Worm (Caenorhabditis elegans) whole organism, young adult: ENCODE data around the gene C25A8.1.

Experiments used
- B0336.3 ChIP-seq: fragments of 200-800 bp; sonication (Bioruptor generic); IDR thresholded peaks from 2 replicates; pipeline ENCODE4 v1.3.6; 2022; ENCODE audit warnings: missing genetic modification characterization, missing compliant biosample characterization
- F10E7.11 ChIP-seq: sonication (generic microtip); optimal IDR thresholded peaks from 2 replicates; lab custom pipeline; 2017; ENCODE audit warnings: mild to moderate bottlenecking, missing genetic modification characterization, moderate library complexity, missing compliant biosample characterization
- F37B4.10 ChIP-seq: fragments of 200-800 bp; sonication (Bioruptor generic); IDR thresholded peaks from 2 replicates; pipeline ENCODE4 v1.3.6; 2022; ENCODE audit warnings: missing genetic modification characterization, missing compliant biosample characterization
- F57C9.4 ChIP-seq: sonication (generic microtip); optimal IDR thresholded peaks from 2 replicates; lab custom pipeline; 2017; ENCODE audit warnings: mild to moderate bottlenecking, missing genetic modification characterization, missing compliant biosample characterization
- K11D2.4 ChIP-seq: fragments of 200-800 bp; sonication (Bioruptor generic); IDR thresholded peaks from 2 replicates; pipeline ENCODE4 v1.3.6; 2022; ENCODE audit warnings: missing genetic modification reagents, missing genetic modification characterization, missing compliant biosample characterization
- T07F8.4 ChIP-seq: sonication (generic microtip); optimal IDR thresholded peaks from 2 replicates; lab custom pipeline; 2016; ENCODE audit warnings: mild to moderate bottlenecking, missing genetic modification characterization, moderate library complexity, missing compliant biosample characterization
- Y53F4B.3 ChIP-seq: fragments of 200-800 bp; sonication (Bioruptor generic); IDR thresholded peaks from 2 replicates; pipeline ENCODE4 v1.3.6; 2022; ENCODE audit warnings: missing genetic modification reagents, missing genetic modification characterization, missing compliant biosample characterization
- Y79H2A.3 ChIP-seq: fragments of 200-800 bp; sonication (Bioruptor generic); conservative IDR thresholded peaks from 2 replicates; pipeline ENCODE4 v1.3.6; 2022; ENCODE audit warnings: missing genetic modification reagents, missing genetic modification characterization, missing compliant biosample characterization
- ZK185.1 ChIP-seq: sonication (generic microtip); optimal IDR thresholded peaks from 2 replicates; lab custom pipeline; 2016; ENCODE audit warnings: mild to moderate bottlenecking, missing genetic modification characterization, missing compliant biosample characterization; ENCODE audit not compliant: poor library complexity, severe bottlenecking
- ama-1 ChIP-seq, 3 experiments: fragments of 150-350 bp in 1 of 3; sonication (generic microtip) in 2 of 3; optimal IDR thresholded peaks; 2 replicates each; lab custom pipeline; 2014 to 2018; ENCODE audit warnings: missing biosample characterization in 2 of 3, missing genetic modification characterization in 2 of 3, missing genetic modification reagents in 2 of 3
- attf-6 ChIP-seq: fragments of 200-800 bp; sonication (Bioruptor generic); IDR thresholded peaks from 2 replicates; pipeline ENCODE4 v1.3.6; 2022; ENCODE audit warnings: missing genetic modification reagents, missing genetic modification characterization, missing compliant biosample characterization
- bed-1 ChIP-seq: fragments of 200-800 bp; sonication (Bioruptor generic); IDR thresholded peaks from 2 replicates; pipeline ENCODE4 v1.3.6; 2022; ENCODE audit warnings: missing genetic modification reagents, missing genetic modification characterization, missing compliant biosample characterization
- bed-2 ChIP-seq: fragments of 200-800 bp; sonication (Bioruptor generic); IDR thresholded peaks from 2 replicates; pipeline ENCODE4 v1.3.6; 2022; ENCODE audit warnings: missing genetic modification reagents, missing genetic modification characterization, missing compliant biosample characterization
- ccch-3 ChIP-seq: fragments of 200-800 bp; sonication (Bioruptor generic); optimal IDR thresholded peaks from 2 replicates; lab custom pipeline; 2018; ENCODE audit warnings: mild to moderate bottlenecking, missing genetic modification characterization, missing compliant biosample characterization
- ceh-58 ChIP-seq: fragments of 200-800 bp; sonication (Bioruptor generic); IDR thresholded peaks from 2 replicates; pipeline ENCODE4 v1.3.6; 2022; ENCODE audit warnings: missing genetic modification characterization, missing compliant biosample characterization
- die-1 ChIP-seq: sonication (generic microtip); optimal IDR thresholded peaks from 2 replicates; lab custom pipeline; 2016; ENCODE audit warnings: missing genotype, mild to moderate bottlenecking, missing genetic modification characterization, missing compliant biosample characterization
- efl-1 ChIP-seq: fragments of 150-350 bp; optimal IDR thresholded peaks from 2 replicates; lab custom pipeline; 2014; ENCODE audit warnings: missing biosample characterization, missing genetic modification reagents, missing genetic modification characterization
- egrh-3 ChIP-seq: fragments of 200-800 bp; sonication (Bioruptor generic); IDR thresholded peaks from 2 replicates; pipeline ENCODE4 v1.3.6; 2022; ENCODE audit warnings: missing genetic modification reagents, missing genetic modification characterization, missing compliant biosample characterization
- hlh-12 ChIP-seq: sonication (generic microtip); optimal IDR thresholded peaks from 2 replicates; lab custom pipeline; 2016; ENCODE audit warnings: missing genetic modification characterization, missing compliant biosample characterization
- hlh-26 ChIP-seq: fragments of 200-800 bp; sonication (Bioruptor generic); conservative IDR thresholded peaks from 2 replicates; pipeline ENCODE4 v1.3.6; 2022; ENCODE audit warnings: missing genetic modification reagents, missing genetic modification characterization, missing compliant biosample characterization
- hmg-1.2 ChIP-seq: fragments of 200-800 bp; sonication (Bioruptor generic); IDR thresholded peaks from 2 replicates; pipeline ENCODE4 v1.3.6; 2022; ENCODE audit warnings: missing genetic modification reagents, missing genetic modification characterization, missing compliant biosample characterization
- hmg-20 ChIP-seq: fragments of 200-800 bp; sonication (Bioruptor generic); IDR thresholded peaks from 2 replicates; pipeline ENCODE4 v1.3.6; 2022; ENCODE audit warnings: missing genetic modification reagents, missing genetic modification characterization, missing compliant biosample characterization
- hsf-1 ChIP-seq: fragments of 200-800 bp; sonication (Bioruptor generic); IDR thresholded peaks from 2 replicates; pipeline ENCODE4 v1.3.6; 2022; ENCODE audit warnings: missing genetic modification reagents, missing genetic modification characterization, missing compliant biosample characterization
- lag-1 ChIP-seq: fragments of 200-800 bp; sonication (Bioruptor generic); IDR thresholded peaks from 2 replicates; pipeline ENCODE4 v1.3.6; 2022; ENCODE audit warnings: missing genetic modification reagents, missing genetic modification characterization, missing compliant biosample characterization
- lin-54 ChIP-seq: fragments of 200-800 bp; sonication (Bioruptor generic); optimal IDR thresholded peaks from 2 replicates; lab custom pipeline; 2018; ENCODE audit warnings: mild to moderate bottlenecking, missing genetic modification characterization, missing compliant biosample characterization
- lir-1 ChIP-seq: fragments of 200-800 bp; sonication (Bioruptor generic); conservative IDR thresholded peaks from 2 replicates; pipeline ENCODE4 v1.3.6; 2022; ENCODE audit warnings: missing genetic modification reagents, missing genetic modification characterization, missing compliant biosample characterization
- lsy-27 ChIP-seq: sonication (generic microtip); optimal IDR thresholded peaks from 2 replicates; lab custom pipeline; 2017; ENCODE audit warnings: missing genetic modification characterization, mild to moderate bottlenecking, missing compliant biosample characterization, antibody characterized with exemption, missing genotype, borderline replicate concordance; ENCODE audit not compliant: insufficient read depth
- madf-3 ChIP-seq: fragments of 200-800 bp; sonication (Bioruptor generic); IDR thresholded peaks from 2 replicates; pipeline ENCODE4 v1.3.6; 2022; ENCODE audit warnings: missing genetic modification reagents, missing genetic modification characterization, missing compliant biosample characterization
- madf-6 ChIP-seq: fragments of 200-800 bp; sonication (Bioruptor generic); IDR thresholded peaks from 2 replicates; pipeline ENCODE4 v1.3.6; 2022; ENCODE audit warnings: missing genetic modification reagents, missing genetic modification characterization, missing compliant biosample characterization
- mcd-1 ChIP-seq: fragments of 200-800 bp; sonication (Bioruptor generic); IDR thresholded peaks from 2 replicates; pipeline ENCODE4 v1.3.6; 2022; ENCODE audit warnings: missing genetic modification reagents, missing genetic modification characterization, missing compliant biosample characterization
- mel-28 ChIP-seq: sonication (generic microtip); optimal IDR thresholded peaks from 2 replicates; lab custom pipeline; 2016; ENCODE audit warnings: borderline replicate concordance, mild to moderate bottlenecking, missing genetic modification characterization, missing compliant biosample characterization
- mxl-1 ChIP-seq: sonication (generic microtip); optimal IDR thresholded peaks from 2 replicates; lab custom pipeline; 2016; ENCODE audit warnings: missing genetic modification characterization, missing compliant biosample characterization
- nfyb-1 ChIP-seq: fragments of 200-800 bp; sonication (Bioruptor generic); IDR thresholded peaks from 2 replicates; pipeline ENCODE4 v1.3.6; 2022; ENCODE audit warnings: missing genetic modification reagents, missing genetic modification characterization, missing compliant biosample characterization
- nhr-80 ChIP-seq: sonication (generic microtip); optimal IDR thresholded peaks from 2 replicates; lab custom pipeline; 2016; ENCODE audit warnings: missing genetic modification characterization, missing compliant biosample characterization
- sdz-38 ChIP-seq: sonication (generic microtip); optimal IDR thresholded peaks from 2 replicates; lab custom pipeline; 2016; ENCODE audit warnings: missing genotype, missing genetic modification characterization, missing compliant biosample characterization
- snpc-1.3 ChIP-seq: sonication (generic microtip); optimal IDR thresholded peaks from 2 replicates; lab custom pipeline; 2017; ENCODE audit warnings: missing genetic modification characterization, mild to moderate bottlenecking, missing compliant biosample characterization, antibody characterized with exemption, moderate library complexity, missing genotype, missing genetic modification reagents; ENCODE audit not compliant: insufficient read depth
- snpc-4 ChIP-seq, 5 experiments: fragments of 150-350 bp in 1 of 5; sonication (generic microtip) in 4 of 5; optimal IDR thresholded peaks; 2 replicates each; lab custom pipeline; 2014 to 2018; ENCODE audit warnings: missing genetic modification characterization in 5 of 5, missing biosample characterization in 3 of 5, antibody characterized with exemption in 2 of 5, mild to moderate bottlenecking in 2 of 5, missing compliant biosample characterization in 2 of 5, missing genotype in 2 of 5, moderate library complexity in 2 of 5, missing genetic modification reagents in 1 of 5
- somi-1 ChIP-seq: fragments of 200-800 bp; sonication (Bioruptor generic); optimal IDR thresholded peaks from 2 replicates; lab custom pipeline; 2018; ENCODE audit warnings: mild to moderate bottlenecking, missing genetic modification characterization, missing compliant biosample characterization
- unc-62 ChIP-seq: fragments of 150-350 bp; optimal IDR thresholded peaks from 2 replicates; lab custom pipeline; 2014; ENCODE audit warnings: missing biosample characterization, missing genetic modification reagents, missing genetic modification characterization
- zfh-2 ChIP-seq: fragments of 200-800 bp; sonication (Bioruptor generic); conservative IDR thresholded peaks from 2 replicates; pipeline ENCODE4 v1.3.6; 2022; ENCODE audit warnings: missing genetic modification reagents, missing genetic modification characterization, missing compliant biosample characterization
- zim-3 ChIP-seq: sonication (generic microtip); optimal IDR thresholded peaks from 2 replicates; lab custom pipeline; 2017; ENCODE audit warnings: mild to moderate bottlenecking, missing genetic modification characterization, moderate library complexity, missing compliant biosample characterization
- ztf-26 ChIP-seq: sonication (generic microtip); optimal IDR thresholded peaks from 2 replicates; lab custom pipeline; 2017; ENCODE audit warnings: missing genetic modification characterization, missing compliant biosample characterization
- ztf-6 ChIP-seq: fragments of 200-800 bp; sonication (Bioruptor generic); IDR thresholded peaks from 2 replicates; pipeline ENCODE4 v1.3.6; 2022; ENCODE audit warnings: missing genetic modification reagents, missing genetic modification characterization, missing compliant biosample characterization

Gene C25A8.1

DNA sequence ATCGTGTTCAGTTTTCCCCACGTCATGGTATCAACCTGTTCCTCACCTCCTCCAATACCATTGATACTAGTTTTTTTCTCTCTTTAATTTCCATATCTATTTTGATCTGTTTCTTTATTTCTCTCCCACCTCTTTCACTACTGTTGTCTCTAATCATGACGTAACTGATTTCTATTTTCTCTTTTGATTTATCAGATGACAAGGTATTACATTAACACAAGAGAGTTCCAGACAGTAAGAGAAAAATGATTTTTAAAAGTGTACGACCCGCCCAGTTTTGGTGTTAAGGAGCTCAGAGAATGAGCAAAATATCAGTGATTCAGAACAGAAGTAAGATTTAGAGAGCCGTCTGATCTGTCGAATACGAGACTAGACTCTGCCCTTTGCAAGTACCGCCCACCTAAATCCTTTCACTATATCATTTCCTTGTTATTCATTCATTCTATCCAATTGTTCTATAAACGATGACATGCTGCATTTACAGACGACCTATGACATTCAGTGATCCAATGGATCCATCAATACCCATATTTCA is 38.8 kb downstream of the C25A8.1 start, which contains the start of gene nhr-105 (continued):
- TF ChIP-seq mxl-1 (tag; lab: Kevin White, UChicago): no peak
- no peak for TF ChIP-seq hlh-26 (GFP tag; lab: Robert Waterston, UW)
- TF ChIP-seq nfyb-1 (GFP tag; lab: Robert Waterston, UW): no peak
- TF ChIP-seq mel-28 (tag; lab: Kevin White, UChicago): no peak
- no peak for TF ChIP-seq madf-3 (GFP tag; lab: Robert Waterston, UW)
- no peak for TF ChIP-seq snpc-4 (GFP tag; optimal IDR thresholded peaks at IDR 0.05; lab: Kevin White, UChicago)
- no peak for TF ChIP-seq snpc-4 (tag; optimal IDR thresholded peaks at IDR 0.05; lab: Kevin White, UChicago)
- no peak for TF ChIP-seq sdz-38
- TF ChIP-seq B0336.3 (GFP tag; lab: Robert Waterston, UW): 0 out of 2 replicates have a peak, but pooled peaks have one; percentile 24
- no peak for TF ChIP-seq mcd-1 (GFP tag; lab: Robert Waterston, UW)
- TF ChIP-seq ZK185.1: peak; percentile 10
- no peak for TF ChIP-seq zim-3 (tag; lab: Kevin White, UChicago)
- no peak for TF ChIP-seq lsy-27 (tag; lab: Kevin White, UChicago)
- TF ChIP-seq ama-1 (optimal IDR thresholded peaks at IDR 0.05; lab: Kevin White, UChicago): peak; percentile 36
- no peak for TF ChIP-seq ama-1 (GFP tag; optimal IDR thresholded peaks at IDR 0.05; lab: Kevin White, UChicago)
- TF ChIP-seq K11D2.4 (GFP tag; lab: Robert Waterston, UW): no peak
- no peak for TF ChIP-seq Y79H2A.3 (GFP tag; lab: Robert Waterston, UW)
- no peak for TF ChIP-seq egrh-3
- TF ChIP-seq madf-6: no peak
- no peak for TF ChIP-seq ccch-3 (GFP tag; lab: Kevin White, UChicago)
- TF ChIP-seq bed-1 (GFP tag; lab: Robert Waterston, UW): no peak
- TF ChIP-seq hmg-20: no peak
- TF ChIP-seq snpc-1.3: no peak
- TF ChIP-seq lag-1 (GFP tag; lab: Robert Waterston, UW): no peak
- no peak for TF ChIP-seq zfh-2 (GFP tag; lab: Robert Waterston, UW)
- TF ChIP-seq hsf-1: no peak
- TF ChIP-seq ceh-58 (GFP tag; lab: Robert Waterston, UW): no peak
- TF ChIP-seq lin-54 (GFP tag; lab: Kevin White, UChicago): no peak
- TF ChIP-seq ztf-26 (tag; lab: Kevin White, UChicago): peak; percentile 21
- no peak for TF ChIP-seq attf-6
- no peak for TF ChIP-seq lir-1 (GFP tag; lab: Robert Waterston, UW)
- TF ChIP-seq F10E7.11: no peak
- TF ChIP-seq somi-1 (GFP tag; lab: Kevin White, UChicago): peak; percentile 63
- TF ChIP-seq ztf-6 (GFP tag; lab: Robert Waterston, UW): no peak
- TF ChIP-seq unc-62: peak; percentile 36
- TF ChIP-seq F37B4.10: no peak

DNA sequence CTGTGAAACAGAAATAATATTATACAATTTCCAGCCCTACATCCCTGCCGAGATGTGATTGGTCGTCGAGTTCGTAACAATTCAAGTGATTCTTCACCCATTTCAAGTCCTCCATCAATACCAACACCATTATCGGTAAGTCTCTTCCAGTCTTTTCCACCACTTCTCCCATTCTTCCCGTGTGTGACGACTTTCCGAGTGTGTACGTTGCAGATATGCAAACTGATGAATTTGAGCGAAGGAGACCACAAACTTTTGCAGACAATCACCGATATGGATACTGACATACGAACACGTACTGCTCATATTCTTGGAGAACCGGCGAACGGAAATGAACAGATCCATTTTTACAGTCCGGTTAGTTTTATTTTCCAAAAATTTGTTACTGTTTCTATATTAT is 40.6 kb downstream of the C25A8.1 start:
- TF ChIP-seq ama-1 (optimal IDR thresholded peaks at IDR 0.05; lab: Kevin White, UChicago) (peak; percentile 63), ama-1 (GFP tag; optimal IDR thresholded peaks at IDR 0.05; lab: Kevin White, UChicago) (no peak), zim-3 (tag; lab: Kevin White, UChicago) (peak; percentile 26), F57C9.4 (peak; percentile 27), die-1 (no peak)

DNA sequence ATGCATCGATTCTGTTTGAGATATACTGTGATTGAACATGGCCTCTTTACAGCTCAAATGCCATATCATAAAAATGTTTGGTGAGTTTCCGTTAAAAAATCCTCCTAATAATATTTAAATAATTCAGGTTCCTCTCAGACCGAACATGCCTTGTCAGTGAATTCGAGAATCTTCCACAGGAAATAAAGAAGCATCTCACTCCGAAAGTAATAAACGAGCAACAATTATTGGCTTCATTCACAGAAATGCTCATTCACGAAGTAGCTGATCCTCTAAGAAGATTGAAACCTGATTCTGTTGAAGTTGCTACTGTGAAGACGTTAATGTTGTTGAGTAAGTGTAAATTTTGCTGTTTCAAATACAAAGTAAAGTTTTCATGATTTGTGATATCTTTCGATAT is 41.2 kb downstream of the C25A8.1 start:
- no peak for TF ChIP-seq Y53F4B.3 (GFP tag; lab: Robert Waterston, UW)
- no peak for TF ChIP-seq hlh-12 (tag; lab: Kevin White, UChicago)
- TF ChIP-seq ZK185.1: peak; percentile 15
- 0 out of 2 replicates have a peak, but pooled peaks have one; percentile 7 for TF ChIP-seq nfyb-1 (GFP tag; lab: Robert Waterston, UW)
- no peak for TF ChIP-seq bed-2 (GFP tag; lab: Robert Waterston, UW)
- no peak for TF ChIP-seq nhr-80 (tag; lab: Kevin White, UChicago)
- no peak for TF ChIP-seq lag-1 (GFP tag; lab: Robert Waterston, UW)
- 0 out of 2 replicates have a peak, but pooled peaks have one; percentile 52 for TF ChIP-seq madf-3 (GFP tag; lab: Robert Waterston, UW)
- no peak for TF ChIP-seq egrh-3
- no peak for TF ChIP-seq hmg-1.2 (GFP tag; lab: Robert Waterston, UW)
- no peak for TF ChIP-seq efl-1 (GFP tag; lab: Kevin White, UChicago)
- TF ChIP-seq T07F8.4: no peak
